Worm (Caenorhabditis elegans): ENCODE results near the gene F22E12.1.

- no peak for TF ChIP-seq alr-1 (tag; optimal IDR thresholded peaks at IDR 0.05; ENCODE audit: borderline replicate concordance)
- TF ChIP-seq sox-4 (tag; optimal IDR thresholded peaks at IDR 0.05) = no peak
- TF ChIP-seq ces-1 (GFP tag; optimal IDR thresholded peaks at IDR 0.05) = no peak
- TF ChIP-seq nhr-47 (tag; optimal IDR thresholded peaks at IDR 0.05) = no peak
- TF ChIP-seq ama-1 (optimal IDR thresholded peaks at IDR 0.05) = no peak
These were observed 7.0 kb upstream of the F22E12.1 start for ce11 chrV:10464160-10464559.
